Worm (Caenorhabditis elegans) whole organism, L2 larva: ENCODE results near the gene C06E4.6.

ENCODE experiments used
- C34F6.9 ChIP-seq: fragments of 150-350 bp; optimal IDR thresholded peaks from 2 replicates; lab custom pipeline; 2014; ENCODE audit warnings: missing biosample characterization, missing genetic modification characterization
- F13H6.1 ChIP-seq: sonication (generic microtip); optimal IDR thresholded peaks from 2 replicates; lab custom pipeline; 2016; ENCODE audit warnings: missing genetic modification characterization, missing compliant biosample characterization
- Y55F3AM.14 ChIP-seq: fragments of 200-800 bp; sonication (Bioruptor generic); optimal IDR thresholded peaks from 2 replicates; lab custom pipeline; 2018; ENCODE audit warnings: mild to moderate bottlenecking, missing genetic modification characterization, missing compliant biosample characterization
- ZK546.5 ChIP-seq: sonication (generic microtip); optimal IDR thresholded peaks from 2 replicates; lab custom pipeline; 2017; ENCODE audit warnings: missing biosample characterization, missing genetic modification characterization
- alr-1 ChIP-seq: fragments of 150-350 bp; optimal IDR thresholded peaks from 2 replicates; lab custom pipeline; 2014; ENCODE audit warnings: missing biosample characterization, missing genetic modification characterization
- ama-1 ChIP-seq: fragments of 150-350 bp; optimal IDR thresholded peaks from 2 replicates; lab custom pipeline; 2018; ENCODE audit warnings: inconsistent platforms
- blmp-1 ChIP-seq: sonication (generic microtip); optimal IDR thresholded peaks from 2 replicates; lab custom pipeline; 2017; ENCODE audit warnings: missing genetic modification characterization, mild to moderate bottlenecking, missing compliant biosample characterization, antibody characterized with exemption, moderate library complexity; ENCODE audit not compliant: insufficient read depth
- ceh-16 ChIP-seq: fragments of 150-350 bp; optimal IDR thresholded peaks from 2 replicates; lab custom pipeline; 2014; ENCODE audit warnings: missing biosample characterization, missing genetic modification characterization
- crh-2 ChIP-seq: sonication (generic microtip); optimal IDR thresholded peaks from 2 replicates; lab custom pipeline; 2017; ENCODE audit warnings: missing biosample characterization, missing genetic modification characterization
- egl-27 ChIP-seq: sonication (generic microtip); optimal IDR thresholded peaks from 3 replicates; lab custom pipeline; 2017; ENCODE audit warnings: missing biosample characterization, missing genetic modification reagents, missing genetic modification characterization
- elt-1 ChIP-seq: fragments of 150-350 bp; optimal IDR thresholded peaks from 2 replicates; lab custom pipeline; 2014; ENCODE audit warnings: missing biosample characterization, missing genetic modification characterization
- fos-1 ChIP-seq: fragments of 150-350 bp; optimal IDR thresholded peaks from 2 replicates; lab custom pipeline; 2014; ENCODE audit warnings: missing biosample characterization, missing genetic modification characterization
- gmeb-1 ChIP-seq: fragments of 150-350 bp; optimal IDR thresholded peaks from 2 replicates; lab custom pipeline; 2014; ENCODE audit warnings: missing biosample characterization, missing genetic modification characterization
- lin-11 ChIP-seq: fragments of 150-350 bp; sonication (generic microtip); optimal IDR thresholded peaks from 2 replicates; lab custom pipeline; 2014; ENCODE audit warnings: missing biosample characterization, missing genetic modification characterization, inconsistent platforms, mixed read lengths
- lin-13 ChIP-seq: fragments of 150-350 bp; optimal IDR thresholded peaks from 2 replicates; lab custom pipeline; 2014; ENCODE audit warnings: missing biosample characterization, missing genetic modification reagents, missing genetic modification characterization
- lsy-2 ChIP-seq, 2 experiments: fragments of 150-350 bp in 1 of 2; sonication (generic microtip) in 1 of 2; optimal IDR thresholded peaks; 2 replicates each; lab custom pipeline; 2014 to 2017; ENCODE audit warnings: missing biosample characterization in 2 of 2, missing genetic modification characterization in 2 of 2
- mab-5 ChIP-seq: fragments of 150-350 bp; optimal IDR thresholded peaks from 2 replicates; lab custom pipeline; 2014; ENCODE audit warnings: missing biosample characterization, missing genetic modification characterization
- mdl-1 ChIP-seq, 2 experiments: fragments of 150-350 bp in 1 of 2; sonication (generic microtip) in 1 of 2; optimal IDR thresholded peaks; 2 replicates each; lab custom pipeline; 2017; ENCODE audit warnings: missing biosample characterization in 2 of 2, missing genetic modification characterization in 2 of 2
- nhr-10 ChIP-seq: sonication (generic microtip); optimal IDR thresholded peaks from 2 replicates; lab custom pipeline; 2017; ENCODE audit warnings: missing biosample characterization, missing genetic modification characterization
- nhr-11 ChIP-seq: fragments of 150-350 bp; optimal IDR thresholded peaks from 2 replicates; lab custom pipeline; 2014; ENCODE audit warnings: missing biosample characterization, missing genetic modification characterization
- nhr-12 ChIP-seq: fragments of 150-350 bp; optimal IDR thresholded peaks from 2 replicates; lab custom pipeline; 2014; ENCODE audit warnings: missing biosample characterization, missing genetic modification characterization
- nhr-129 ChIP-seq: fragments of 150-350 bp; optimal IDR thresholded peaks from 2 replicates; lab custom pipeline; 2014; ENCODE audit warnings: missing biosample characterization, missing genetic modification characterization
- nhr-21 ChIP-seq: fragments of 150-350 bp; optimal IDR thresholded peaks from 2 replicates; lab custom pipeline; 2014; ENCODE audit warnings: missing biosample characterization, missing genetic modification characterization
- nhr-23 ChIP-seq: fragments of 150-350 bp; optimal IDR thresholded peaks from 2 replicates; lab custom pipeline; 2014; ENCODE audit warnings: missing biosample characterization, missing genetic modification reagents, missing genetic modification characterization
- nhr-25 ChIP-seq: fragments of 150-350 bp; sonication (generic microtip); optimal IDR thresholded peaks from 3 replicates; lab custom pipeline; 2014; ENCODE audit warnings: missing biosample characterization, missing genetic modification characterization
- peb-1 ChIP-seq: fragments of 150-350 bp; optimal IDR thresholded peaks from 2 replicates; lab custom pipeline; 2014; ENCODE audit warnings: missing biosample characterization, missing genetic modification characterization
- sem-4 ChIP-seq: fragments of 150-350 bp; optimal IDR thresholded peaks from 2 replicates; lab custom pipeline; 2014; ENCODE audit warnings: missing biosample characterization, missing genetic modification reagents, missing genetic modification characterization
- skn-1 ChIP-seq: sonication (generic microtip); optimal IDR thresholded peaks from 2 replicates; lab custom pipeline; 2017; ENCODE audit warnings: missing biosample characterization, missing genetic modification characterization
- sma-3 ChIP-seq: sonication (generic microtip); optimal IDR thresholded peaks from 2 replicates; lab custom pipeline; 2016; ENCODE audit warnings: missing genetic modification reagents, missing genetic modification characterization, missing compliant biosample characterization
- sma-9 ChIP-seq, 2 experiments: fragments of 150-350 bp in 1 of 2; sonication (generic microtip) in 1 of 2; optimal IDR thresholded peaks; 2 replicates each; lab custom pipeline; 2014 to 2016; ENCODE audit warnings: missing genetic modification characterization in 2 of 2, mild to moderate bottlenecking in 1 of 2, missing biosample characterization in 1 of 2, missing compliant biosample characterization in 1 of 2, missing genetic modification reagents in 1 of 2, moderate library complexity in 1 of 2
- unc-55 ChIP-seq: fragments of 150-350 bp; sonication (generic microtip); optimal IDR thresholded peaks from 3 replicates; lab custom pipeline; 2014; ENCODE audit warnings: missing biosample characterization, missing genetic modification reagents, missing genetic modification characterization
- zag-1 ChIP-seq: fragments of 150-350 bp; optimal IDR thresholded peaks from 2 replicates; lab custom pipeline; 2014; ENCODE audit warnings: missing biosample characterization, missing genetic modification characterization
- ztf-1 ChIP-seq: fragments of 200-800 bp; sonication (Bioruptor generic); conservative IDR thresholded peaks from 2 replicates; pipeline ENCODE4 v1.3.6; 2022; ENCODE audit warnings: missing genetic modification characterization, missing compliant biosample characterization

Gene C06E4.6

DNA sequence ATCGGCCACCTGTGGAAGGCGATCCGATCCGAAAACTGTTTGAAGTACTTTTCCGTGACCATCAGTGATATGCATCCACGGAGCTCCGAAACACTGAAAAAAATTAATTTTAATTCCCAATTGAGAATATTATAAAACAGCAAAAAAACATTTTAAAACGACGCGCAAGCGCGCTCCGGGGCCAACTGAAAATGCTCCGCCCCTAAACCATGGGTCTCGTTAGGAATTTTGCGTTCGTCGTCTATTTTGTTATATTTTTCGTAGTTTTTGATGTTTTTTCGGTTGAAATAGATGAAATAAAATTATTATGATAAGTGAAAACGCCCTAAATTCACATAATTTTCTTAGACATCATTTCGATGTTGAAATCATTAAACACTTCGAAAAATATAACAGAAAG, 17.5 kb downstream of the C06E4.6 start:
- peak; percentile 25 for TF ChIP-seq nhr-25 (tag; lab: Kevin White, UChicago)
- no peak for TF ChIP-seq peb-1 (tag; lab: Kevin White, UChicago)

DNA sequence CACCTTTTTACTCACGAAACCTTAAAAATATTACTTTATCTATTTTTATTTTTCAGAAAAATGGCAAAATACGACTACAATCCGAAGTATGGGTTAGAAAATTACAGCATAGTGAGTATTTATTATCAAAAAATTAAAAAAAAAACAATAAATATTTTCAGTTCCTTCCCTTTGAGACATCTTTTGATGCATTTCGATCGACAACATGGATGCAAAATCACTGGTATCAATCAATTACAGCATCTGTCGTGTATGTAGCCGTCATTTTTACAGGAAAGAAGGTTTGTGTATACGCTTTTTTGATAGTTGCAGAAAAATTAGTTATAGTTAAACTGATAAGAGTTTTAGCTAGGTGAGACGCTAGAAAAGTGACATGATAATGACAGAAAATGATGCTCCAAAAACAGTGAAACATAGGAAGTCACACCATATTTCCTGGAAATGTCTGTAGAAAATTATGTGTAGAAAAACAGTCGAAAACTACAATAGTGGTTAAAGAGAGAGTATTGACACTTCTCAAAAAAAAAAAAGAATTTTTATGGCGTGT, 20.4 kb downstream of the C06E4.6 start, which contains the start of gene elo-3:
elo-3 (plus strand) TSS at position 51 of the 547 bp plus-strand sequence.
- TF ChIP-seq skn-1 (tag; lab: Kevin White, UChicago) (no peak), nhr-11 (tag; lab: Kevin White, UChicago) (no peak), crh-2 (tag; lab: Kevin White, UChicago) (no peak), lin-11 (tag; lab: Kevin White, UChicago) (no peak), fos-1 (tag; lab: Kevin White, UChicago) (peak; percentile 61)

DNA sequence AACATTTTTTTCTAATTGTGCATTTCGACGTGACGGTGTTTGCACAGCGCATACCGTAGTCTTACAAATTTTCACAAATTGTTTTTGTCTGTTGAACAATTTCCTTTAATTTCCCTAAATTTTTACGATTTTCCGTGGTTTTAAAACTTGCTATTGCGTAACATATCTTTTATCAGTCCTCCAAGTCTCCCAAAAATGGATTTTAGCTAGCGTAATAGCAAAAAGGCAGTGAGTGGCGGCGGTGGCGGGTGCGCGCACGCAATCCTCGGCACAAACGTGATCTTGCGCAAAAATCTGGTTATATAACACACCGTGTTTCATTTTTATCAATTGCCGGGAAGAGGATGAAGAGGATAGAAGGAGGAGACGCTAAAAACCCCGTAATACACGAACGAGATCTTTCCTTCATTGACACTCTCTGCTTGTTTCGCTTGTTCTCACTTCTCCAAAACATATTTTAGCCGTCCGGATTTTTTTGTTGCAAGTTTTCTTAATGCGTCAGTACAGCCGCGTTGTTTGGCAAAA, 21.8 kb downstream of the C06E4.6 start:
- TF ChIP-seq elt-1 (tag; lab: Kevin White, UChicago) (no peak), egl-27 (tag; lab: Kevin White, UChicago) (no peak), C34F6.9 (tag; lab: Kevin White, UChicago) (no peak), alr-1 (tag; lab: Kevin White, UChicago) (no peak), nhr-21 (peak; percentile 47), gmeb-1 (tag; lab: Kevin White, UChicago) (no peak), skn-1 (tag; lab: Kevin White, UChicago) (no peak), ama-1 (lab: Kevin White, UChicago) (no peak), crh-2 (tag; lab: Kevin White, UChicago) (no peak), unc-55 (GFP tag; lab: Kevin White, UChicago) (no peak), nhr-10 (tag; lab: Kevin White, UChicago) (no peak), F13H6.1 (tag; lab: Kevin White, UChicago) (no peak), lsy-2 (tag; optimal IDR thresholded peaks at IDR 0.05; lab: Kevin White, UChicago) (peak in 1 of 2 experiments; percentile 15), ZK546.5 (tag; lab: Kevin White, UChicago) (no peak)
- TF ChIP-seq, all 48 proteins: peak for 2

DNA sequence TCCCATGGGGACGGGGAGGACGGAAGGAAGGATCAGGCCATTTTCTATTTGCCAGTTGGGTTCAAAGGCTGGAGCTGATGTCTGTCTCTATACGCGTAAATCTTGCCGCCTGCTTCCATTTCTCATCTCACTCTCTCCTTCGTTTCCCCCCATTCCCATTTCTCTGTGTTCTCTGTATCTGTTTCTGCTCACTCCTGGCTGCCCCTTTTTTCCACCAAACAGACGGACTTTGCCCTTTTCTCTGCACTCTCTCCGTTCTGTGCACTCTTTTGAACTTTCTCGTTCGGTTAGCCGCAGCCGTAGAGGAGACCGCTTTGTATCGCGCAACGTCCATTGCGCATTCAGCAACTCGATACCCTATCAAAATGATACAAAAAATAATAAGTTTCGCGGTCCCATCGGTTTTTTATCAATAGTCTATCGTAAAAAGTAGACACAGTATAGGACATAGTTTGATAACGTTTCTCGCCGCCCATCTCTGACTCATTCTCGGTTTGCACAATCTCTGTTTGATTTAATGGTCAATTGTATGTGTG, 22.7 kb downstream of the C06E4.6 start:
- TF ChIP-seq mdl-1 (tag; optimal IDR thresholded peaks at IDR 0.05; lab: Kevin White, UChicago) (peak in 1 of 2 experiments; percentile 22), lsy-2 (tag; optimal IDR thresholded peaks at IDR 0.05; lab: Kevin White, UChicago) (peak; percentile 11 to 47), sma-3 (GFP tag; lab: Kevin White, UChicago) (peak; percentile 50), nhr-11 (tag; lab: Kevin White, UChicago) (peak; percentile 14), lin-11 (tag; lab: Kevin White, UChicago) (peak; percentile 24), ZK546.5 (tag; lab: Kevin White, UChicago) (no peak), mab-5 (tag; lab: Kevin White, UChicago) (peak; percentile 26), sem-4 (peak; percentile 62), Y55F3AM.14 (peak; percentile 28), unc-55 (GFP tag; lab: Kevin White, UChicago) (peak; percentile 49), nhr-23 (no peak), nhr-129 (tag; lab: Kevin White, UChicago) (peak; percentile 82), ceh-16 (tag; lab: Kevin White, UChicago) (peak; percentile 12), ztf-1 (GFP tag; lab: Robert Waterston, UW) (no peak), gmeb-1 (tag; lab: Kevin White, UChicago) (no peak), crh-2 (tag; lab: Kevin White, UChicago) (peak; percentile 22), blmp-1 (tag; lab: Kevin White, UChicago) (peak; percentile 49), zag-1 (tag; lab: Kevin White, UChicago) (peak; percentile 60), sma-9 (GFP tag; optimal IDR thresholded peaks at IDR 0.05; lab: Kevin White, UChicago) (peak; percentile 42), sma-9 (tag; optimal IDR thresholded peaks at IDR 0.05; lab: Kevin White, UChicago) (no peak), nhr-12 (tag; lab: Kevin White, UChicago) (no peak), nhr-21 (peak; percentile 36), fos-1 (tag; lab: Kevin White, UChicago) (peak; percentile 97), skn-1 (tag; lab: Kevin White, UChicago) (no peak), lin-13 (GFP tag; lab: Kevin White, UChicago) (peak; percentile 44), C34F6.9 (tag; lab: Kevin White, UChicago) (peak; percentile 77), F13H6.1 (tag; lab: Kevin White, UChicago) (peak; percentile 85)
